Worm (Caenorhabditis elegans) whole organism, young adult: Measurements from ENCODE around the gene M176.11.

Experiments
- F10E7.11 ChIP-seq: sonication (generic microtip); optimal IDR thresholded peaks from 2 replicates; lab custom pipeline; 2017; ENCODE audit warnings: mild to moderate bottlenecking, missing genetic modification characterization, moderate library complexity, missing compliant biosample characterization
- F52B5.7 ChIP-seq: sonication (generic microtip); optimal IDR thresholded peaks from 2 replicates; lab custom pipeline; 2016; ENCODE audit warnings: mild to moderate bottlenecking, missing genetic modification characterization, missing compliant biosample characterization
- F57C9.4 ChIP-seq: sonication (generic microtip); optimal IDR thresholded peaks from 2 replicates; lab custom pipeline; 2017; ENCODE audit warnings: mild to moderate bottlenecking, missing genetic modification characterization, missing compliant biosample characterization
- T07F8.4 ChIP-seq: sonication (generic microtip); optimal IDR thresholded peaks from 2 replicates; lab custom pipeline; 2016; ENCODE audit warnings: mild to moderate bottlenecking, missing genetic modification characterization, moderate library complexity, missing compliant biosample characterization
- T26A5.8 ChIP-seq: sonication (generic microtip); optimal IDR thresholded peaks from 2 replicates; lab custom pipeline; 2016; ENCODE audit warnings: missing genetic modification characterization, missing compliant biosample characterization
- Y53G8AR.9 ChIP-seq: fragments of 200-800 bp; sonication (Bioruptor generic); conservative IDR thresholded peaks from 2 replicates; pipeline ENCODE4 v1.3.6; 2022; ENCODE audit warnings: missing genetic modification reagents, missing genetic modification characterization, missing compliant biosample characterization
- Y56A3A.18 ChIP-seq: fragments of 200-800 bp; sonication (Bioruptor generic); IDR thresholded peaks from 2 replicates; pipeline ENCODE4 v1.3.6; 2022; ENCODE audit warnings: missing genetic modification reagents, missing genetic modification characterization, missing compliant biosample characterization
- Y79H2A.3 ChIP-seq: fragments of 200-800 bp; sonication (Bioruptor generic); conservative IDR thresholded peaks from 2 replicates; pipeline ENCODE4 v1.3.6; 2022; ENCODE audit warnings: missing genetic modification reagents, missing genetic modification characterization, missing compliant biosample characterization
- attf-3 ChIP-seq: fragments of 200-800 bp; sonication (Bioruptor generic); conservative IDR thresholded peaks from 2 replicates; pipeline ENCODE4 v1.3.6; 2022; ENCODE audit warnings: missing genetic modification reagents, missing genetic modification characterization, missing compliant biosample characterization
- attf-5 ChIP-seq: fragments of 200-800 bp; sonication (Bioruptor generic); optimal IDR thresholded peaks from 2 replicates; lab custom pipeline; 2018; ENCODE audit warnings: mild to moderate bottlenecking, missing genetic modification characterization, missing compliant biosample characterization
- attf-6 ChIP-seq: fragments of 200-800 bp; sonication (Bioruptor generic); IDR thresholded peaks from 2 replicates; pipeline ENCODE4 v1.3.6; 2022; ENCODE audit warnings: missing genetic modification reagents, missing genetic modification characterization, missing compliant biosample characterization
- cebp-1 ChIP-seq, 2 experiments: fragments of 200-800 bp in 1 of 2; sonication (Bioruptor generic) in 1 of 2; sonication (generic microtip) in 1 of 2; IDR thresholded peaks in 1 of 2; optimal IDR thresholded peaks in 1 of 2; 2 replicates each; pipeline versions ENCODE4 v1.3.6 to Lab custom; 2017 to 2022; ENCODE audit warnings: missing compliant biosample characterization in 2 of 2, missing genetic modification characterization in 2 of 2, mild to moderate bottlenecking in 1 of 2, missing genetic modification reagents in 1 of 2, moderate library complexity in 1 of 2
- cebp-2 ChIP-seq: fragments of 200-800 bp; sonication (Bioruptor generic); IDR thresholded peaks from 2 replicates; pipeline ENCODE4 v1.3.6; 2022; ENCODE audit warnings: missing genetic modification characterization, missing compliant biosample characterization
- ceh-27 ChIP-seq: fragments of 200-800 bp; sonication (Bioruptor generic); optimal IDR thresholded peaks from 2 replicates; lab custom pipeline; 2018; ENCODE audit warnings: mild to moderate bottlenecking, missing genetic modification characterization, moderate library complexity, missing compliant biosample characterization
- ceh-58 ChIP-seq: fragments of 200-800 bp; sonication (Bioruptor generic); IDR thresholded peaks from 2 replicates; pipeline ENCODE4 v1.3.6; 2022; ENCODE audit warnings: missing genetic modification characterization, missing compliant biosample characterization
- ceh-91 ChIP-seq: fragments of 200-800 bp; sonication (Bioruptor generic); IDR thresholded peaks from 2 replicates; pipeline ENCODE4 v1.3.6; 2022; ENCODE audit warnings: missing genetic modification reagents, missing genetic modification characterization, missing compliant biosample characterization
- dpff-1 ChIP-seq: sonication (generic microtip); optimal IDR thresholded peaks from 2 replicates; lab custom pipeline; 2017; ENCODE audit warnings: mild to moderate bottlenecking, missing genetic modification characterization, missing compliant biosample characterization
- dpl-1 ChIP-seq: fragments of 150-350 bp; optimal IDR thresholded peaks from 2 replicates; lab custom pipeline; 2014; ENCODE audit warnings: missing biosample characterization, missing genetic modification reagents, missing genetic modification characterization
- efl-1 ChIP-seq: fragments of 150-350 bp; optimal IDR thresholded peaks from 2 replicates; lab custom pipeline; 2014; ENCODE audit warnings: missing biosample characterization, missing genetic modification reagents, missing genetic modification characterization
- egl-44 ChIP-seq: fragments of 200-800 bp; sonication (Bioruptor generic); IDR thresholded peaks from 2 replicates; pipeline ENCODE4 v1.3.6; 2022; ENCODE audit warnings: missing genetic modification reagents, missing genetic modification characterization, missing compliant biosample characterization
- fkh-3 ChIP-seq: sonication (generic microtip); optimal IDR thresholded peaks from 2 replicates; lab custom pipeline; 2016; ENCODE audit warnings: mild to moderate bottlenecking, missing genetic modification characterization, missing compliant biosample characterization
- gei-17 ChIP-seq: fragments of 200-800 bp; sonication (Bioruptor generic); optimal IDR thresholded peaks from 2 replicates; lab custom pipeline; 2018; ENCODE audit warnings: mild to moderate bottlenecking, missing genetic modification characterization, missing compliant biosample characterization
- him-1 ChIP-seq: sonication (generic microtip); optimal IDR thresholded peaks from 2 replicates; lab custom pipeline; 2016; ENCODE audit warnings: missing genotype, missing genetic modification reagents, missing genetic modification characterization, missing compliant biosample characterization
- let-526 ChIP-seq: fragments of 200-800 bp; sonication (Bioruptor generic); IDR thresholded peaks from 2 replicates; pipeline ENCODE4 v1.3.6; 2022; ENCODE audit warnings: missing genetic modification reagents, missing genetic modification characterization, missing compliant biosample characterization
- lin-26 ChIP-seq: fragments of 200-800 bp; sonication (Bioruptor generic); IDR thresholded peaks from 2 replicates; pipeline ENCODE4 v1.3.6; 2022; ENCODE audit warnings: missing genetic modification reagents, missing genetic modification characterization, missing compliant biosample characterization
- lin-35 ChIP-seq, 3 experiments: fragments of 150-350 bp in 2 of 3; sonication (generic microtip) in 1 of 3; optimal IDR thresholded peaks; 2 replicates each; lab custom pipeline; 2014 to 2018; ENCODE audit warnings: missing biosample characterization in 3 of 3, missing genetic modification characterization in 3 of 3, missing genetic modification reagents in 3 of 3
- lin-54 ChIP-seq: fragments of 200-800 bp; sonication (Bioruptor generic); optimal IDR thresholded peaks from 2 replicates; lab custom pipeline; 2018; ENCODE audit warnings: mild to moderate bottlenecking, missing genetic modification characterization, missing compliant biosample characterization
- lsl-1 ChIP-seq: fragments of 200-800 bp; sonication (Bioruptor generic); optimal IDR thresholded peaks from 2 replicates; lab custom pipeline; 2018; ENCODE audit warnings: mild to moderate bottlenecking, missing genetic modification characterization, moderate library complexity, missing compliant biosample characterization
- madf-10 ChIP-seq: sonication (generic microtip); optimal IDR thresholded peaks from 2 replicates; lab custom pipeline; 2016; ENCODE audit warnings: mild to moderate bottlenecking, missing genetic modification characterization, missing compliant biosample characterization
- mes-4 ChIP-seq: sonication (generic microtip); optimal IDR thresholded peaks from 2 replicates; lab custom pipeline; 2016; ENCODE audit warnings: missing genotype, missing genetic modification characterization, missing compliant biosample characterization
- pha-4 ChIP-seq: fragments of 150-350 bp; sonication (generic microtip); optimal IDR thresholded peaks from 2 replicates; lab custom pipeline; 2014; ENCODE audit warnings: missing biosample characterization, missing genetic modification reagents, missing genetic modification characterization
- repo-1 ChIP-seq: sonication (generic microtip); optimal IDR thresholded peaks from 2 replicates; lab custom pipeline; 2017; ENCODE audit warnings: mild to moderate bottlenecking, missing genetic modification characterization, missing compliant biosample characterization
- rpc-1 ChIP-seq, 2 experiments: fragments of 150-350 bp in 1 of 2; sonication (generic microtip) in 1 of 2; optimal IDR thresholded peaks; 2 replicates each; lab custom pipeline; 2014 to 2018; ENCODE audit warnings: missing biosample characterization in 1 of 2, missing genetic modification characterization in 1 of 2, missing genetic modification reagents in 1 of 2, missing genotype in 1 of 2
- sea-2 ChIP-seq: fragments of 200-800 bp; sonication (Bioruptor generic); IDR thresholded peaks from 2 replicates; pipeline ENCODE4 v1.3.6; 2022; ENCODE audit warnings: missing genetic modification characterization, missing compliant biosample characterization
- snpc-1.1 ChIP-seq: sonication (generic microtip); optimal IDR thresholded peaks from 2 replicates; lab custom pipeline; 2017; ENCODE audit warnings: missing genetic modification characterization, mild to moderate bottlenecking, missing compliant biosample characterization, antibody characterized with exemption, moderate library complexity, missing genotype, missing genetic modification reagents; ENCODE audit not compliant: insufficient read depth
- snpc-4 ChIP-seq, 5 experiments: fragments of 150-350 bp in 1 of 5; sonication (generic microtip) in 4 of 5; optimal IDR thresholded peaks; 2 replicates each; lab custom pipeline; 2014 to 2018; ENCODE audit warnings: missing genetic modification characterization in 5 of 5, missing biosample characterization in 3 of 5, antibody characterized with exemption in 2 of 5, mild to moderate bottlenecking in 2 of 5, missing compliant biosample characterization in 2 of 5, missing genotype in 2 of 5, moderate library complexity in 2 of 5, missing genetic modification reagents in 1 of 5
- tbp1 ChIP-seq: fragments of 200-800 bp; sonication (Bioruptor generic); optimal IDR thresholded peaks from 2 replicates; lab custom pipeline; 2018; ENCODE audit warnings: mild to moderate bottlenecking, missing genetic modification characterization, missing compliant biosample characterization
- tbx-9 ChIP-seq: sonication (generic microtip); optimal IDR thresholded peaks from 2 replicates; lab custom pipeline; 2016; ENCODE audit warnings: borderline replicate concordance, missing genetic modification characterization, inconsistent platforms, missing compliant biosample characterization
- unc-62 ChIP-seq: fragments of 150-350 bp; optimal IDR thresholded peaks from 2 replicates; lab custom pipeline; 2014; ENCODE audit warnings: missing biosample characterization, missing genetic modification reagents, missing genetic modification characterization
- zfh-2 ChIP-seq: fragments of 200-800 bp; sonication (Bioruptor generic); conservative IDR thresholded peaks from 2 replicates; pipeline ENCODE4 v1.3.6; 2022; ENCODE audit warnings: missing genetic modification reagents, missing genetic modification characterization, missing compliant biosample characterization
- zim-3 ChIP-seq: sonication (generic microtip); optimal IDR thresholded peaks from 2 replicates; lab custom pipeline; 2017; ENCODE audit warnings: mild to moderate bottlenecking, missing genetic modification characterization, moderate library complexity, missing compliant biosample characterization
- ztf-25 ChIP-seq: fragments of 200-800 bp; sonication (Bioruptor generic); IDR thresholded peaks from 2 replicates; pipeline ENCODE4 v1.3.6; 2022; ENCODE audit warnings: missing genetic modification reagents, missing genetic modification characterization, missing compliant biosample characterization
- ztf-26 ChIP-seq: sonication (generic microtip); optimal IDR thresholded peaks from 2 replicates; lab custom pipeline; 2017; ENCODE audit warnings: missing genetic modification characterization, missing compliant biosample characterization
- ztf-28 ChIP-seq: fragments of 200-800 bp; sonication (Bioruptor generic); IDR thresholded peaks from 2 replicates; pipeline ENCODE4 v1.3.6; 2022; ENCODE audit warnings: missing genetic modification reagents, missing genetic modification characterization, missing compliant biosample characterization
- ztf-3 ChIP-seq: fragments of 200-800 bp; sonication (Bioruptor generic); optimal IDR thresholded peaks from 2 replicates; lab custom pipeline; 2018; ENCODE audit warnings: mild to moderate bottlenecking, missing genetic modification characterization, missing compliant biosample characterization
- ztf-6 ChIP-seq: fragments of 200-800 bp; sonication (Bioruptor generic); IDR thresholded peaks from 2 replicates; pipeline ENCODE4 v1.3.6; 2022; ENCODE audit warnings: missing genetic modification reagents, missing genetic modification characterization, missing compliant biosample characterization

M176.11 gene

DNA sequence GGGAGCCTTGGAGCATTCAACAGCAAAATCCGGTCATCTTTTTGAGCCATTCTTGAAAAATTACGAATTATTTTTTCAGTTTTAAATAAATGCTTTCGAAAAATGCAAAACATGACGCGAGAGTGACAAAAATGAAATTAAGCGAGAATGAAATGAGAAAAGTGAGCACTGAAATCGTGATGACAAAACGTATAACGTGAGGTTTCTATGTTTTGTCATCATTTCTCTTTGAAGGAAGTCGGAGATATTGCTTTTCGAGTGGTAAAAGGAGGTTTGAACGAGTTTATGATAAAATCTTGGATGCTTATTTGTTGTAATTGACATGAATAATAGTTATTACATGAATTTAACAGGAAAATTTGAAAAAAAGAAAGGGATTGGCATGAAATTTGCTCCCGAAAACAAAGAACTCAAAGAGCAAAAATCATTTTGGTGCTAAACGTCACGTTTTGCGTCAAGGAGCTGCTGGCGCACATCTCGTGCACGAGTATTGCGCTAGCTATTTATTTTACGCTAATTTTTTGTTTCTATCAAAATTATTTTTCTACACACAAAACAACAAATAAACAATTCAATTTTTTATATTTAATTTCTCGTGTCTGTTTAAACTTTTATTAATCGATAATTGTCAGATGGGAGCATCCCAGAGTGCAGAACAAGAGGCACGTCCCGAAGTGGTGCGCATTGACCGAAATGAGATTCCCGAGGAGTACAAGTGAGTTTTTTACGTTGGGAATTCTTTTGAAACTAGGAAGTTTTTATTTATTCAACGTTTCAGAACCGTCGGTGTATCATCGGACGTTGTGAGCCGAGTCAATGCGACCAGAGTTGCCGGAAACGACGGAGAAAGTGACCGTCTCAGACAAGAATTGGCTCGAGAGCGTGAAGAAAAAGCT, 5.4 kb upstream of the M176.11 start, which contains the start of the genes gss-1 and chch-3 (continued):
- no peak for TF ChIP-seq ceh-91 (GFP tag; lab: Robert Waterston, UW)
- TF ChIP-seq cebp-2 (GFP tag; lab: Robert Waterston, UW) = no peak
- peak; percentile 32 for TF ChIP-seq attf-5 (GFP tag; lab: Kevin White, UChicago)
- no peak for TF ChIP-seq sea-2
- TF ChIP-seq let-526 (GFP tag; lab: Robert Waterston, UW) = no peak
- TF ChIP-seq attf-3 (GFP tag; lab: Robert Waterston, UW) = no peak
- TF ChIP-seq cebp-1 (GFP tag; IDR thresholded peaks at IDR 0.05; lab: Robert Waterston, UW) = no peak
- peak; percentile 55 for TF ChIP-seq cebp-1 (tag; optimal IDR thresholded peaks at IDR 0.05; lab: Kevin White, UChicago)
- TF ChIP-seq T07F8.4 (tag; lab: Kevin White, UChicago) = no peak
- no peak for TF ChIP-seq ztf-25 (GFP tag; lab: Robert Waterston, UW)
- no peak for TF ChIP-seq lin-26 (GFP tag; lab: Robert Waterston, UW)
- no peak for TF ChIP-seq F10E7.11
- TF ChIP-seq snpc-4 (GFP tag; optimal IDR thresholded peaks at IDR 0.05; lab: Kevin White, UChicago) = no peak
- TF ChIP-seq snpc-4 (tag; optimal IDR thresholded peaks at IDR 0.05; lab: Kevin White, UChicago) = peak in 1 of 4 experiments; percentile 21
- TF ChIP-seq fkh-3 (tag; lab: Kevin White, UChicago) = no peak
- TF ChIP-seq ceh-27 = no peak
- TF ChIP-seq T26A5.8 (tag; lab: Kevin White, UChicago) = no peak
- TF ChIP-seq rpc-1 (optimal IDR thresholded peaks at IDR 0.05; lab: Kevin White, UChicago) = no peak
- TF ChIP-seq rpc-1 (tag; optimal IDR thresholded peaks at IDR 0.05; lab: Kevin White, UChicago) = no peak
- TF ChIP-seq ztf-28 (GFP tag; lab: Robert Waterston, UW) = no peak
- no peak for TF ChIP-seq repo-1 (tag; lab: Kevin White, UChicago)
- TF ChIP-seq pha-4 (tag; lab: Kevin White, UChicago) = no peak
- no peak for TF ChIP-seq madf-10 (tag; lab: Kevin White, UChicago)
- peak; percentile 7 for TF ChIP-seq efl-1 (GFP tag; lab: Kevin White, UChicago)
- no peak for TF ChIP-seq tbx-9
- no peak for TF ChIP-seq ztf-6
- no peak for TF ChIP-seq F57C9.4 (tag; lab: Kevin White, UChicago)
- TF ChIP-seq Y56A3A.18 (GFP tag; lab: Robert Waterston, UW) = no peak
- no peak for TF ChIP-seq ztf-3
- no peak for TF ChIP-seq snpc-1.1 (tag; lab: Kevin White, UChicago)
- TF ChIP-seq gei-17 (GFP tag; lab: Kevin White, UChicago) = no peak
- no peak for TF ChIP-seq ztf-26 (tag; lab: Kevin White, UChicago)
- no peak for TF ChIP-seq Y53G8AR.9 (GFP tag; lab: Robert Waterston, UW)
- TF ChIP-seq zim-3 = no peak
- no peak for TF ChIP-seq Y79H2A.3
- no peak for TF ChIP-seq attf-6
- TF ChIP-seq mes-4 = no peak
- TF ChIP-seq unc-62 = no peak
- TF ChIP-seq tbp1 (GFP tag; lab: Kevin White, UChicago) = peak; percentile 30
- no peak for TF ChIP-seq him-1 (tag; lab: Kevin White, UChicago)
- TF ChIP-seq dpff-1 (tag; lab: Kevin White, UChicago) = no peak
- TF ChIP-seq F52B5.7 (tag; lab: Kevin White, UChicago) = no peak
- no peak for TF ChIP-seq dpl-1 (GFP tag; lab: Kevin White, UChicago)
- peak in 1 of 3 experiments; percentile 36 for TF ChIP-seq lin-35 (GFP tag; optimal IDR thresholded peaks at IDR 0.05; lab: Kevin White, UChicago)
- TF ChIP-seq zfh-2 (GFP tag; lab: Robert Waterston, UW) = no peak
- TF ChIP-seq egl-44 (GFP tag; lab: Robert Waterston, UW) = no peak
- TF ChIP-seq lin-54 (GFP tag; lab: Kevin White, UChicago) = peak; percentile 49
- TF ChIP-seq lsl-1 (GFP tag; lab: Kevin White, UChicago) = peak; percentile 22
- no peak for TF ChIP-seq ceh-58 (GFP tag; lab: Robert Waterston, UW)
